Fruit fly (Drosophila melanogaster) whole organism, embryonic: ENCODE data around the gene pim.

ENCODE experiments used
- Atf-2 ChIP-seq: fragments of 200-800 bp; sonication (Bioruptor generic); optimal IDR thresholded peaks from 2 replicates; lab custom pipeline; 2016; ENCODE audit warnings: missing biosample characterization, missing genetic modification characterization
- Atf6 ChIP-seq: fragments of 200-800 bp; sonication (Bioruptor generic); IDR thresholded peaks from 2 replicates; pipeline ENCODE4 v1.3.6; 2022; ENCODE audit warnings: missing biosample characterization, missing genetic modification characterization
- Awh ChIP-seq: fragments of 200-800 bp; sonication (Bioruptor generic); IDR thresholded peaks from 2 replicates; pipeline ENCODE4, ENCODE4 v1.3.6; 2022; ENCODE audit warnings: missing biosample characterization, missing genetic modification characterization
- CG1024 ChIP-seq: fragments of 200-800 bp; sonication (Bioruptor generic); IDR thresholded peaks from 2 replicates; pipeline ENCODE4 v1.3.6; 2022; ENCODE audit warnings: missing biosample characterization, missing genetic modification characterization
- CG10366 ChIP-seq: fragments of 200-800 bp; sonication (Bioruptor generic); IDR thresholded peaks from 2 replicates; pipeline ENCODE4 v1.3.6; 2022; ENCODE audit warnings: missing biosample characterization, missing genetic modification characterization
- CG10654 ChIP-seq: fragments of 200-800 bp; sonication (Bioruptor generic); optimal IDR thresholded peaks from 2 replicates; lab custom pipeline; 2016; ENCODE audit warnings: missing biosample characterization, missing genetic modification characterization
- CG13296 ChIP-seq: fragments of 200-800 bp; sonication (Bioruptor generic); optimal IDR thresholded peaks from 3 replicates; lab custom pipeline; 2018; ENCODE audit warnings: missing biosample characterization, mild to moderate bottlenecking, missing genetic modification characterization
- CG13894 ChIP-seq: fragments of 200-800 bp; sonication (Bioruptor generic); optimal IDR thresholded peaks from 3 replicates; lab custom pipeline; 2018; ENCODE audit warnings: missing biosample characterization, mild to moderate bottlenecking, missing genetic modification characterization, moderate library complexity
- CG14441 ChIP-seq: fragments of 200-800 bp; sonication (Bioruptor generic); IDR thresholded peaks from 2 replicates; pipeline ENCODE4 v1.3.6; 2022; ENCODE audit warnings: missing biosample characterization, missing genetic modification characterization
- CG14710 ChIP-seq: fragments of 200-800 bp; sonication (Bioruptor generic); optimal IDR thresholded peaks from 3 replicates; lab custom pipeline; 2019; ENCODE audit warnings: missing biosample characterization, mild to moderate bottlenecking, missing genetic modification characterization, moderate library complexity
- CG15479 ChIP-seq: fragments of 200-800 bp; sonication (Bioruptor generic); optimal IDR thresholded peaks from 3 replicates; lab custom pipeline; 2019; ENCODE audit warnings: missing biosample characterization, mild to moderate bottlenecking, missing genetic modification characterization, moderate library complexity
- CG17829 ChIP-seq: fragments of 200-800 bp; optimal IDR thresholded peaks from 2 replicates; lab custom pipeline; 2019; ENCODE audit warnings: missing biosample characterization, mild to moderate bottlenecking, missing genetic modification characterization, moderate library complexity
- CG2889 ChIP-seq: fragments of 200-800 bp; sonication (Bioruptor generic); IDR thresholded peaks from 3 replicates; pipeline ENCODE4 v1.3.6; 2022; ENCODE audit warnings: missing biosample characterization, missing genetic modification characterization
- CG31365 ChIP-seq: fragments of 200-800 bp; sonication (Bioruptor generic); optimal IDR thresholded peaks from 2 replicates; lab custom pipeline; 2018; ENCODE audit warnings: missing biosample characterization, mild to moderate bottlenecking, missing genetic modification characterization
- CG3163 ChIP-seq: fragments of 200-800 bp; sonication (Bioruptor generic); optimal IDR thresholded peaks from 3 replicates; lab custom pipeline; 2016; ENCODE audit warnings: missing biosample characterization, missing genetic modification characterization
- CG32767 ChIP-seq: fragments of 200-800 bp; sonication (Bioruptor generic); IDR thresholded peaks from 2 replicates; pipeline ENCODE4 v1.3.6; 2022; ENCODE audit warnings: missing biosample characterization, missing genetic modification characterization
- CG3995 ChIP-seq: fragments of 200-800 bp; sonication (Bioruptor generic); optimal IDR thresholded peaks from 3 replicates; lab custom pipeline; 2016; ENCODE audit warnings: missing biosample characterization, missing genetic modification characterization
- CG4404 ChIP-seq: fragments of 200-800 bp; sonication (Bioruptor generic); IDR thresholded peaks from 2 replicates; pipeline ENCODE4 v1.3.6; 2022; ENCODE audit warnings: missing biosample characterization, missing genetic modification characterization
- CG4820 ChIP-seq: fragments of 200-800 bp; sonication (Bioruptor generic); optimal IDR thresholded peaks from 3 replicates; lab custom pipeline; 2016; ENCODE audit warnings: missing biosample characterization, missing genetic modification characterization
- CG7372 ChIP-seq: fragments of 200-800 bp; sonication (Bioruptor generic); IDR thresholded peaks from 2 replicates; pipeline ENCODE4 v1.3.6; 2022; ENCODE audit warnings: missing biosample characterization, missing genetic modification characterization
- CG7745 ChIP-seq: fragments of 200-800 bp; sonication (Bioruptor generic); optimal IDR thresholded peaks from 2 replicates; lab custom pipeline; 2018; ENCODE audit warnings: missing biosample characterization, mild to moderate bottlenecking, missing genetic modification characterization, moderate library complexity
- CG8089 ChIP-seq: fragments of 200-800 bp; sonication (Bioruptor generic); optimal IDR thresholded peaks from 3 replicates; lab custom pipeline; 2016; ENCODE audit warnings: missing biosample characterization, missing genetic modification characterization
- CG9609 ChIP-seq: fragments of 200-800 bp; sonication (Bioruptor generic); optimal IDR thresholded peaks from 3 replicates; lab custom pipeline; 2016; ENCODE audit warnings: missing biosample characterization, missing genetic modification characterization
- D19B ChIP-seq: fragments of 200-800 bp; sonication (Bioruptor generic); optimal IDR thresholded peaks from 2 replicates; lab custom pipeline; 2017; ENCODE audit warnings: missing biosample characterization, mild to moderate bottlenecking, missing genetic modification characterization
- Dref ChIP-seq: fragments of 200-800 bp; sonication (Bioruptor generic); IDR thresholded peaks from 2 replicates; pipeline ENCODE4 v1.3.6; 2022; ENCODE audit warnings: missing biosample characterization, missing genetic modification characterization
- E2f1 ChIP-seq: fragments of 200-800 bp; sonication (Bioruptor generic); IDR thresholded peaks from 2 replicates; pipeline ENCODE4 v1.3.6; 2022; ENCODE audit warnings: missing biosample characterization, missing genetic modification characterization
- Eip74EF ChIP-seq, 2 experiments: fragments of 200-800 bp in 1 of 2; fragments of >200 bp in 1 of 2; sonication (Bioruptor generic) in 1 of 2; optimal IDR thresholded peaks; 2 replicates each; lab custom pipeline; 2017 to 2019; ENCODE audit warnings: missing biosample characterization in 2 of 2, missing genetic modification characterization in 2 of 2, mild to moderate bottlenecking in 1 of 2, moderate library complexity in 1 of 2
- Fer1 ChIP-seq: fragments of 200-800 bp; sonication (Bioruptor generic); optimal IDR thresholded peaks from 2 replicates; lab custom pipeline; 2017; ENCODE audit warnings: missing biosample characterization, mild to moderate bottlenecking, missing genetic modification characterization
- Hr3 ChIP-seq: fragments of 200-800 bp; sonication (Bioruptor generic); optimal IDR thresholded peaks from 3 replicates; lab custom pipeline; 2016; ENCODE audit warnings: missing biosample characterization, missing genetic modification characterization
- Spps ChIP-seq: fragments of 200-800 bp; sonication (Bioruptor generic); optimal IDR thresholded peaks from 2 replicates; lab custom pipeline; 2018; ENCODE audit warnings: missing biosample characterization, mild to moderate bottlenecking, missing genetic modification characterization
- Sry-β ChIP-seq: fragments of 200-800 bp; sonication (Bioruptor generic); optimal IDR thresholded peaks from 2 replicates; lab custom pipeline; 2018; ENCODE audit warnings: missing biosample characterization, mild to moderate bottlenecking, missing genetic modification characterization, moderate library complexity
- az2 ChIP-seq: fragments of 200-800 bp; sonication (Bioruptor generic); optimal IDR thresholded peaks from 3 replicates; lab custom pipeline; 2016; ENCODE audit warnings: missing biosample characterization, missing genetic modification characterization
- croc ChIP-seq: fragments of 200-800 bp; sonication (Bioruptor generic); conservative IDR thresholded peaks from 3 replicates; pipeline ENCODE4 v1.3.6; 2022; ENCODE audit warnings: missing biosample characterization, missing genetic modification characterization
- crol ChIP-seq: fragments of 200-800 bp; sonication (Bioruptor generic); IDR thresholded peaks from 2 replicates; pipeline ENCODE4 v1.3.6; 2022; ENCODE audit warnings: missing biosample characterization, missing genetic modification characterization
- exex ChIP-seq: fragments of 200-800 bp; sonication (Bioruptor generic); optimal IDR thresholded peaks from 4 replicates; lab custom pipeline; 2018; ENCODE audit warnings: missing biosample characterization, mild to moderate bottlenecking, missing genetic modification characterization, moderate library complexity
- fd3F ChIP-seq: fragments of 200-800 bp; sonication (Bioruptor generic); optimal IDR thresholded peaks from 2 replicates; lab custom pipeline; 2018; ENCODE audit warnings: missing biosample characterization, mild to moderate bottlenecking, missing genetic modification characterization, moderate library complexity
- gce ChIP-seq: fragments of 200-800 bp; sonication (Bioruptor generic); IDR thresholded peaks from 3 replicates; pipeline ENCODE4 v1.3.6; 2022; ENCODE audit warnings: missing biosample characterization, missing genetic modification characterization
- gcm ChIP-seq: fragments of 200-800 bp; sonication (Bioruptor generic); optimal IDR thresholded peaks from 2 replicates; lab custom pipeline; 2019; ENCODE audit warnings: missing biosample characterization, mild to moderate bottlenecking, missing genetic modification characterization, moderate library complexity
- gt ChIP-seq: fragments of 200-800 bp; sonication (Bioruptor generic); IDR thresholded peaks from 2 replicates; pipeline ENCODE4 v1.3.6; 2022; ENCODE audit warnings: missing biosample characterization, missing genetic modification characterization
- hb ChIP-seq: fragments of 200-800 bp; sonication (Bioruptor generic); IDR thresholded peaks from 3 replicates; pipeline ENCODE4 v1.3.6; 2022; ENCODE audit warnings: missing biosample characterization, missing genetic modification characterization; ENCODE audit not compliant: partially characterized antibody
- hth ChIP-seq: fragments of >200 bp; optimal IDR thresholded peaks from 2 replicates; lab custom pipeline; 2017; ENCODE audit warnings: inconsistent platforms
- inv ChIP-seq: fragments of 200-800 bp; sonication (Bioruptor generic); IDR thresholded peaks from 2 replicates; pipeline ENCODE4 v1.3.6; 2022; ENCODE audit warnings: missing biosample characterization, missing genetic modification characterization; ENCODE audit not compliant: partially characterized antibody
- luna ChIP-seq: fragments of 200-800 bp; sonication (Bioruptor generic); optimal IDR thresholded peaks from 2 replicates; lab custom pipeline; 2016; ENCODE audit warnings: missing biosample characterization, missing genetic modification characterization
- schlank ChIP-seq: fragments of 200-800 bp; sonication (Bioruptor generic); optimal IDR thresholded peaks from 2 replicates; lab custom pipeline; 2018; ENCODE audit warnings: missing biosample characterization, mild to moderate bottlenecking, missing genetic modification characterization
- sd ChIP-seq: fragments of 200-800 bp; sonication (Bioruptor generic); optimal IDR thresholded peaks from 3 replicates; lab custom pipeline; 2018; ENCODE audit warnings: missing biosample characterization, mild to moderate bottlenecking, missing genetic modification characterization, moderate library complexity
- sens-2 ChIP-seq: fragments of 200-800 bp; sonication (Bioruptor generic); IDR thresholded peaks from 2 replicates; pipeline ENCODE4 v1.3.6; 2022; ENCODE audit warnings: missing biosample characterization, missing genetic modification characterization
- slbo ChIP-seq: fragments of 200-800 bp; sonication (Bioruptor generic); IDR thresholded peaks from 2 replicates; pipeline ENCODE4 v1.3.6; 2022; ENCODE audit warnings: missing biosample characterization, missing genetic modification characterization
- unc-4 ChIP-seq: fragments of 200-800 bp; sonication (Bioruptor generic); IDR thresholded peaks from 2 replicates; pipeline ENCODE4 v1.3.6; 2022; ENCODE audit warnings: missing biosample characterization, missing genetic modification characterization; ENCODE audit not compliant: partially characterized antibody
- wdn ChIP-seq: fragments of 200-800 bp; sonication (Bioruptor generic); IDR thresholded peaks from 2 replicates; pipeline ENCODE4 v1.3.6; 2022; ENCODE audit warnings: missing biosample characterization, missing genetic modification characterization
- zen ChIP-seq: fragments of 200-800 bp; sonication (Bioruptor generic); optimal IDR thresholded peaks from 3 replicates; lab custom pipeline; 2018; ENCODE audit warnings: missing biosample characterization, mild to moderate bottlenecking, missing genetic modification characterization, moderate library complexity

The pim gene

dm6 chr2L:10375464-10376236 lies 12.9 kb downstream of the pim start, which contains the start of the genes CG33303 and dpr19:
TSS of gene CG33303 (minus strand) at chr2L:10375757.
TSS of gene dpr19 (plus strand) at chr2L:10376168.
- TF ChIP-seq CG4404 (GFP tag; lab: Robert Waterston, UW) (no peak), Atf6 (peak; percentile 70), CG7372 (peak; percentile 53), Hr3 (peak; percentile 65), crol (no peak), hb (GFP tag; lab: Robert Waterston, UW) (no peak), CG14441 (GFP tag; lab: Robert Waterston, UW) (no peak), az2 (GFP tag; lab: Kevin White, UChicago) (peak; percentile 54), CG13894 (tag; lab: Kevin White, UChicago) (peak; percentile 72), Spps (tag; lab: Kevin White, UChicago) (peak; percentile 67), CG4820 (peak; percentile 41), CG17829 (tag; lab: Kevin White, UChicago) (peak; percentile 90), CG8089 (GFP tag; lab: Kevin White, UChicago) (no peak), CG1024 (0 out of 2 replicates have a peak, but pooled peaks have one; percentile 35), fd3F (GFP tag; lab: Kevin White, UChicago) (peak; percentile 58), CG10366 (peak; percentile 34; the same call in 1 of the 2 replicates), CG2889 (no peak), schlank (tag; lab: Kevin White, UChicago) (peak; percentile 2), zen (tag; lab: Kevin White, UChicago) (peak; percentile 64), D19B (peak; percentile 21), CG7745 (peak; percentile 3), unc-4 (no peak), Dref (no peak), sens-2 (no peak), slbo (peak; percentile 75), Fer1 (GFP tag; lab: Kevin White, UChicago) (peak; percentile 85), gt (GFP tag; lab: Robert Waterston, UW) (no peak), CG9609 (GFP tag; lab: Kevin White, UChicago) (no peak), croc (GFP tag; lab: Robert Waterston, UW) (peak; percentile 41; the same call in 2 of the 3 replicates), Atf-2 (no peak), gcm (GFP tag; lab: Kevin White, UChicago) (peak; percentile 83), luna (GFP tag; lab: Kevin White, UChicago) (no peak), Eip74EF (GFP tag; optimal IDR thresholded peaks at IDR 0.05; lab: Kevin White, UChicago) (peak in 1 of 2 experiments; percentile 79), CG32767 (GFP tag; lab: Robert Waterston, UW) (peak; percentile 73; the same call in 1 of the 2 replicates), gce (GFP tag; lab: Robert Waterston, UW) (peak; percentile 76), inv (GFP tag; lab: Robert Waterston, UW) (no peak), Awh (GFP tag; lab: Robert Waterston, UW) (peak; percentile 73), wdn (GFP tag; lab: Robert Waterston, UW) (no peak), hth (no peak), CG3995 (peak; percentile 48), CG31365 (no peak), E2f1 (GFP tag; lab: Robert Waterston, UW) (peak; percentile 60), sd (tag; lab: Kevin White, UChicago) (no peak), CG3163 (GFP tag; lab: Kevin White, UChicago) (no peak), CG13296 (GFP tag; lab: Kevin White, UChicago) (peak; percentile 87), CG15479 (no peak), exex (tag; lab: Kevin White, UChicago) (no peak), Sry-β (GFP tag; lab: Kevin White, UChicago) (no peak), CG14710 (tag; lab: Kevin White, UChicago) (peak; percentile 90), CG10654 (GFP tag; lab: Kevin White, UChicago) (peak; percentile 29)
